Fruit fly (Drosophila melanogaster) whole organism, embryonic: ENCODE results near the gene CG2962.

Experiments
- Atf3 ChIP-seq: fragments of 200-800 bp; sonication (Bioruptor generic); optimal IDR thresholded peaks from 3 replicates; lab custom pipeline; 2016; ENCODE audit warnings: missing biosample characterization, missing genetic modification characterization
- CG10366 ChIP-seq: fragments of 200-800 bp; sonication (Bioruptor generic); IDR thresholded peaks from 2 replicates; pipeline ENCODE4 v1.3.6; 2022; ENCODE audit warnings: missing biosample characterization, missing genetic modification characterization
- CG10979 ChIP-seq: fragments of 200-800 bp; sonication (Bioruptor generic); optimal IDR thresholded peaks from 2 replicates; lab custom pipeline; 2018; ENCODE audit warnings: missing biosample characterization, mild to moderate bottlenecking, missing genetic modification characterization, moderate library complexity
- CG11456 ChIP-seq: fragments of 200-800 bp; sonication (Bioruptor generic); IDR thresholded peaks from 3 replicates; pipeline ENCODE4 v1.3.6; 2022; ENCODE audit warnings: missing biosample characterization, missing genetic modification characterization
- CG1233 ChIP-seq: fragments of 200-800 bp; sonication (Bioruptor generic); optimal IDR thresholded peaks from 4 replicates; lab custom pipeline; 2018; ENCODE audit warnings: missing biosample characterization, mild to moderate bottlenecking, missing genetic modification characterization
- CG12659 ChIP-seq: fragments of 200-800 bp; sonication (Bioruptor generic); optimal IDR thresholded peaks from 3 replicates; lab custom pipeline; 2017; ENCODE audit warnings: mild to moderate bottlenecking, missing biosample characterization, missing genetic modification reagents, missing genetic modification characterization
- CG12744 ChIP-seq: fragments of 200-800 bp; sonication (Bioruptor generic); optimal IDR thresholded peaks from 2 replicates; lab custom pipeline; 2016; ENCODE audit warnings: missing biosample characterization, missing genetic modification characterization
- CG17328 ChIP-seq: fragments of 200-800 bp; sonication (Bioruptor generic); IDR thresholded peaks from 2 replicates; pipeline ENCODE4 v1.3.6; 2022; ENCODE audit warnings: missing biosample characterization, missing genetic modification characterization
- CG18476 ChIP-seq: fragments of 200-800 bp; sonication (Bioruptor generic); optimal IDR thresholded peaks from 2 replicates; lab custom pipeline; 2016; ENCODE audit warnings: missing biosample characterization, mild to moderate bottlenecking, missing genetic modification characterization
- CG2116 ChIP-seq: fragments of 200-800 bp; sonication (Bioruptor generic); optimal IDR thresholded peaks from 3 replicates; lab custom pipeline; 2018; ENCODE audit warnings: missing biosample characterization, mild to moderate bottlenecking, missing genetic modification characterization
- CG2199 ChIP-seq: fragments of 200-800 bp; sonication (Bioruptor generic); IDR thresholded peaks from 3 replicates; pipeline ENCODE4 v1.3.6; 2022; ENCODE audit warnings: missing biosample characterization, missing genetic modification characterization
- CG31441 ChIP-seq: fragments of 200-800 bp; sonication (Bioruptor generic); IDR thresholded peaks from 2 replicates; pipeline ENCODE4 v1.3.6; 2022; ENCODE audit warnings: missing biosample characterization, missing genetic modification characterization
- CG34376 ChIP-seq: fragments of 200-800 bp; sonication (Bioruptor generic); optimal IDR thresholded peaks from 2 replicates; lab custom pipeline; 2018; ENCODE audit warnings: missing biosample characterization, mild to moderate bottlenecking, missing genetic modification characterization
- CG3726 ChIP-seq: fragments of 200-800 bp; sonication (Bioruptor generic); IDR thresholded peaks from 3 replicates; pipeline ENCODE4, ENCODE4 v1.3.6; 2022; ENCODE audit warnings: missing biosample characterization, missing genetic modification characterization
- CG4282 ChIP-seq: fragments of 200-800 bp; sonication (Bioruptor generic); optimal IDR thresholded peaks from 2 replicates; lab custom pipeline; 2016; ENCODE audit warnings: missing biosample characterization, missing genetic modification characterization
- CG4820 ChIP-seq: fragments of 200-800 bp; sonication (Bioruptor generic); optimal IDR thresholded peaks from 3 replicates; lab custom pipeline; 2016; ENCODE audit warnings: missing biosample characterization, missing genetic modification characterization
- CG6765 ChIP-seq: fragments of 200-800 bp; sonication (Bioruptor generic); optimal IDR thresholded peaks from 3 replicates; lab custom pipeline; 2017; ENCODE audit warnings: missing biosample characterization, mild to moderate bottlenecking, missing genetic modification characterization
- CG8281 ChIP-seq: fragments of 200-800 bp; sonication (Bioruptor generic); optimal IDR thresholded peaks from 2 replicates; lab custom pipeline; 2018; ENCODE audit warnings: missing biosample characterization, mild to moderate bottlenecking, missing genetic modification characterization, moderate library complexity
- CG9215 ChIP-seq: fragments of 200-800 bp; sonication (Bioruptor generic); IDR thresholded peaks from 2 replicates; pipeline ENCODE4 v1.3.6; 2022; ENCODE audit warnings: missing biosample characterization, missing genetic modification characterization
- CG9817 ChIP-seq: fragments of 200-800 bp; sonication (Bioruptor generic); optimal IDR thresholded peaks from 2 replicates; lab custom pipeline; 2018; ENCODE audit warnings: missing biosample characterization, mild to moderate bottlenecking, missing genetic modification characterization, moderate library complexity
- Dbx ChIP-seq: fragments of 200-800 bp; sonication (Bioruptor generic); IDR thresholded peaks from 3 replicates; pipeline ENCODE4 v1.3.6; 2022; ENCODE audit warnings: missing biosample characterization, missing genetic modification characterization
- HmgZ ChIP-seq: fragments of 200-800 bp; sonication (Bioruptor generic); optimal IDR thresholded peaks from 2 replicates; lab custom pipeline; 2018; ENCODE audit warnings: missing biosample characterization, mild to moderate bottlenecking, missing genetic modification characterization
- Max ChIP-seq: fragments of 200-800 bp; sonication (Bioruptor generic); optimal IDR thresholded peaks from 2 replicates; lab custom pipeline; 2016; ENCODE audit warnings: missing biosample characterization, mild to moderate bottlenecking, missing genetic modification characterization
- Mes4 ChIP-seq: fragments of 200-800 bp; sonication (Bioruptor generic); optimal IDR thresholded peaks from 2 replicates; lab custom pipeline; 2016; ENCODE audit warnings: missing biosample characterization, missing genetic modification characterization
- Nf-YB ChIP-seq: fragments of 200-800 bp; sonication (Bioruptor generic); optimal IDR thresholded peaks from 3 replicates; lab custom pipeline; 2019; ENCODE audit warnings: missing biosample characterization, mild to moderate bottlenecking, missing genetic modification characterization, moderate library complexity
- Optix ChIP-seq: fragments of 200-800 bp; sonication (Bioruptor generic); IDR thresholded peaks from 3 replicates; pipeline ENCODE4 v1.3.6; 2022; ENCODE audit warnings: missing biosample characterization, missing genetic modification characterization
- PHDP ChIP-seq: fragments of 200-800 bp; sonication (Bioruptor generic); optimal IDR thresholded peaks from 3 replicates; lab custom pipeline; 2018; ENCODE audit warnings: missing biosample characterization, mild to moderate bottlenecking, missing genetic modification characterization, moderate library complexity
- Pdp1 ChIP-seq, 2 experiments: fragments of 200-800 bp; sonication (Bioruptor generic); optimal IDR thresholded peaks; 3 replicates each; lab custom pipeline; 2016; ENCODE audit warnings: missing biosample characterization in 2 of 2, missing genetic modification characterization in 2 of 2, mild to moderate bottlenecking in 1 of 2, moderate library complexity in 1 of 2
- Rfx ChIP-seq: fragments of 200-800 bp; sonication (Bioruptor generic); IDR thresholded peaks from 2 replicates; pipeline ENCODE4 v1.3.6; 2022; ENCODE audit warnings: missing biosample characterization, missing genetic modification characterization
- Side ChIP-seq: fragments of 200-800 bp; sonication (Bioruptor generic); optimal IDR thresholded peaks from 2 replicates; lab custom pipeline; 2016; ENCODE audit warnings: missing biosample characterization, missing genetic modification characterization
- Usf ChIP-seq: fragments of 200-800 bp; sonication (Bioruptor generic); optimal IDR thresholded peaks from 2 replicates; lab custom pipeline; 2017; ENCODE audit warnings: missing genotype, missing biosample characterization, missing genetic modification characterization
- al ChIP-seq: fragments of 200-800 bp; sonication (Bioruptor generic); IDR thresholded peaks from 2 replicates; pipeline ENCODE4 v1.3.6; 2022; ENCODE audit warnings: missing biosample characterization, missing genetic modification characterization
- ap ChIP-seq: fragments of 200-800 bp; sonication (Bioruptor generic); IDR thresholded peaks from 2 replicates; pipeline ENCODE4 v1.3.6; 2022; ENCODE audit warnings: missing biosample characterization, missing genetic modification characterization
- ase ChIP-seq: fragments of 200-800 bp; sonication (Bioruptor generic); IDR thresholded peaks from 3 replicates; pipeline ENCODE4 v1.3.6; 2022; ENCODE audit warnings: missing biosample characterization, missing genetic modification characterization
- crp ChIP-seq, 2 experiments: fragments of 200-800 bp; sonication (Bioruptor generic); optimal IDR thresholded peaks; 2 replicates in 1 of 2; 3 replicates in 1 of 2; lab custom pipeline; 2017; ENCODE audit warnings: missing biosample characterization in 2 of 2, missing genetic modification characterization in 2 of 2, mild to moderate bottlenecking in 1 of 2, moderate library complexity in 1 of 2
- disco-r ChIP-seq: fragments of 200-800 bp; sonication (Bioruptor generic); optimal IDR thresholded peaks from 2 replicates; lab custom pipeline; 2016; ENCODE audit warnings: missing biosample characterization, missing genetic modification characterization
- exex ChIP-seq: fragments of 200-800 bp; sonication (Bioruptor generic); optimal IDR thresholded peaks from 4 replicates; lab custom pipeline; 2018; ENCODE audit warnings: missing biosample characterization, mild to moderate bottlenecking, missing genetic modification characterization, moderate library complexity
- gcm2 ChIP-seq: fragments of 200-800 bp; sonication (Bioruptor generic); optimal IDR thresholded peaks from 2 replicates; lab custom pipeline; 2016; ENCODE audit warnings: missing biosample characterization, missing genetic modification characterization
- gro ChIP-seq: fragments of 200-800 bp; sonication (Bioruptor generic); optimal IDR thresholded peaks from 2 replicates; lab custom pipeline; 2016; ENCODE audit warnings: missing biosample characterization, missing genetic modification characterization
- her ChIP-seq: fragments of 200-800 bp; sonication (Bioruptor generic); optimal IDR thresholded peaks from 2 replicates; lab custom pipeline; 2016; ENCODE audit warnings: missing biosample characterization, missing genetic modification characterization
- lilli ChIP-seq: fragments of 200-800 bp; sonication (Bioruptor generic); optimal IDR thresholded peaks from 3 replicates; lab custom pipeline; 2016; ENCODE audit warnings: missing biosample characterization, missing genetic modification characterization
- nerfin-1 ChIP-seq: fragments of 200-800 bp; sonication (Bioruptor generic); optimal IDR thresholded peaks from 3 replicates; lab custom pipeline; 2019; ENCODE audit warnings: missing biosample characterization, mild to moderate bottlenecking, missing genetic modification characterization, moderate library complexity
- nmo ChIP-seq: fragments of 200-800 bp; sonication (Bioruptor generic); optimal IDR thresholded peaks from 2 replicates; lab custom pipeline; 2018; ENCODE audit warnings: missing biosample characterization, mild to moderate bottlenecking, missing genetic modification characterization, moderate library complexity
- org-1 ChIP-seq: fragments of 200-800 bp; sonication (Bioruptor generic); optimal IDR thresholded peaks from 2 replicates; lab custom pipeline; 2017; ENCODE audit warnings: missing biosample characterization, missing genetic modification characterization
- sima ChIP-seq: fragments of 200-800 bp; sonication (Bioruptor generic); optimal IDR thresholded peaks from 2 replicates; lab custom pipeline; 2016; ENCODE audit warnings: missing biosample characterization, missing genetic modification characterization
- sisA ChIP-seq: fragments of 200-800 bp; sonication (Bioruptor generic); IDR thresholded peaks from 2 replicates; pipeline ENCODE4 v1.3.6; 2022; ENCODE audit warnings: missing biosample characterization, missing genetic modification characterization
- so ChIP-seq: fragments of 200-800 bp; sonication (Bioruptor generic); IDR thresholded peaks from 3 replicates; pipeline ENCODE4 v1.3.6; 2022; ENCODE audit warnings: missing biosample characterization, missing genetic modification characterization
- tll ChIP-seq, 2 experiments: fragments of 200-800 bp in 1 of 2; fragments of >200 bp in 1 of 2; sonication (Bioruptor generic) in 1 of 2; optimal IDR thresholded peaks; 2 replicates each; lab custom pipeline; 2017 to 2019; ENCODE audit warnings: missing biosample characterization in 2 of 2, missing genetic modification characterization in 2 of 2, mild to moderate bottlenecking in 1 of 2, moderate library complexity in 1 of 2
- trem ChIP-seq: fragments of 200-800 bp; optimal IDR thresholded peaks from 3 replicates; lab custom pipeline; 2019; ENCODE audit warnings: missing biosample characterization, mild to moderate bottlenecking, missing genetic modification characterization, moderate library complexity
- zfh2 ChIP-seq: fragments of 200-800 bp; sonication (Bioruptor generic); optimal IDR thresholded peaks from 2 replicates; lab custom pipeline; 2016; ENCODE audit warnings: missing biosample characterization, missing genetic modification characterization

Gene CG2962

dm6 chrX:10232497-10232896, 16.1 kb upstream of the CG2962 start (continued):
- TF ChIP-seq gcm2 = peak; percentile 17
- TF ChIP-seq PHDP = peak; percentile 88
- TF ChIP-seq Atf3 (GFP tag; lab: Kevin White, UChicago) = peak; percentile 26
- peak; percentile 71 for TF ChIP-seq org-1
- TF ChIP-seq gro = no peak
- 0 out of 3 replicates have a peak, but pooled peaks have one; percentile 20 for TF ChIP-seq ase
- TF ChIP-seq CG8281 (tag; lab: Kevin White, UChicago) = peak; percentile 40
- TF ChIP-seq exex (tag; lab: Kevin White, UChicago) = no peak
- peak; percentile 67 for TF ChIP-seq nerfin-1 (tag; lab: Kevin White, UChicago)
- peak; percentile 46 for TF ChIP-seq trem (tag; lab: Kevin White, UChicago)
- TF ChIP-seq ap (GFP tag; lab: Robert Waterston, UW) = peak; percentile 44; the same call in 1 of the 2 replicates
- TF ChIP-seq CG18476 = peak; percentile 5
- peak; percentile 19; the same call in 1 of the 2 replicates for TF ChIP-seq al (GFP tag; lab: Robert Waterston, UW)
- TF ChIP-seq CG34376 (GFP tag; lab: Kevin White, UChicago) = peak; percentile 6
- TF ChIP-seq zfh2 (GFP tag; lab: Kevin White, UChicago) = peak; percentile 35
- peak; percentile 54 for TF ChIP-seq CG17328 (GFP tag; lab: Robert Waterston, UW)
- peak; percentile 53 for TF ChIP-seq Mes4 (GFP tag; lab: Kevin White, UChicago)
- 0 out of 3 replicates have a peak, but pooled peaks have one; percentile 59 for TF ChIP-seq CG3726 (GFP tag; lab: Robert Waterston, UW)
- TF ChIP-seq lilli = peak; percentile 33
- TF ChIP-seq CG6765 (GFP tag; lab: Kevin White, UChicago) = peak; percentile 38
- TF ChIP-seq Optix (GFP tag; lab: Robert Waterston, UW) = 0 out of 3 replicates have a peak, but pooled peaks have one; percentile 29
- TF ChIP-seq HmgZ (tag; lab: Kevin White, UChicago) = peak; percentile 71
- TF ChIP-seq CG2199 (GFP tag; lab: Robert Waterston, UW) = no peak
- peak; percentile 87 for TF ChIP-seq CG10366 (GFP tag; lab: Robert Waterston, UW)
- peak; percentile 28 for TF ChIP-seq sima (GFP tag; lab: Kevin White, UChicago)
- TF ChIP-seq crp (GFP tag; optimal IDR thresholded peaks at IDR 0.05; lab: Kevin White, UChicago) = peak in 1 of 2 experiments; percentile 22
- TF ChIP-seq CG12744 (GFP tag; lab: Kevin White, UChicago) = peak; percentile 68
- peak; percentile 30 for TF ChIP-seq CG4820 (GFP tag; lab: Kevin White, UChicago)
- TF ChIP-seq so (GFP tag; lab: Robert Waterston, UW) = peak; percentile 81; the same call in 2 of the 3 replicates
- TF ChIP-seq Dbx (GFP tag; lab: Robert Waterston, UW) = 0 out of 3 replicates have a peak, but pooled peaks have one; percentile 10
- peak; percentile 43 for TF ChIP-seq CG2116 (GFP tag; lab: Kevin White, UChicago)
- peak; percentile 24 for TF ChIP-seq Max
- no peak for TF ChIP-seq CG11456 (GFP tag; lab: Robert Waterston, UW)
- peak; percentile 71 for TF ChIP-seq CG9817 (tag; lab: Kevin White, UChicago)
- peak; percentile 62 for TF ChIP-seq CG10979
- TF ChIP-seq Nf-YB (GFP tag; lab: Kevin White, UChicago) = peak; percentile 68
- peak; percentile 30; the same call in 1 of the 2 replicates for TF ChIP-seq sisA (GFP tag; lab: Robert Waterston, UW)
- TF ChIP-seq tll (GFP tag; optimal IDR thresholded peaks at IDR 0.05; lab: Kevin White, UChicago) = no peak
- TF ChIP-seq Pdp1 (GFP tag; optimal IDR thresholded peaks at IDR 0.05; lab: Kevin White, UChicago) = peak; percentile 54 to 60
- TF ChIP-seq Side (GFP tag; lab: Kevin White, UChicago) = peak; percentile 16
- TF ChIP-seq Usf = peak; percentile 45
- peak; percentile 72 for TF ChIP-seq nmo
- TF ChIP-seq CG4282 (GFP tag; lab: Kevin White, UChicago) = no peak
- TF ChIP-seq CG12659 (GFP tag; lab: Kevin White, UChicago) = peak; percentile 86
- peak; percentile 61 for TF ChIP-seq CG1233
- TF ChIP-seq CG31441 (GFP tag; lab: Robert Waterston, UW) = peak; percentile 76
- TF ChIP-seq Rfx = peak; percentile 74
- peak; percentile 44 for TF ChIP-seq disco-r (GFP tag; lab: Kevin White, UChicago)
- TF ChIP-seq her = peak; percentile 7
- peak; percentile 32; the same call in 1 of the 2 replicates for TF ChIP-seq CG9215 (GFP tag; lab: Robert Waterston, UW)
